Worm (Caenorhabditis elegans): Measurements from ENCODE around the gene R07D5.2.

Gene R07D5.2

ce11 chrX:15077597-15078261, 38.7 kb downstream of the R07D5.2 start, which contains the start of the genes H40L08.8, H40L08.2 and H40L08.7:
Gene H40L08.8 (minus strand): TSS chrX:15077633.
Gene H40L08.2 (minus strand): TSS chrX:15077744.
Gene H40L08.7 (minus strand): TSS chrX:15077744.
- no peak for TF ChIP-seq tab-1 (GFP tag; IDR thresholded peaks at IDR 0.05)
- TF ChIP-seq ref-1 (GFP tag; conservative IDR thresholded peaks at IDR 0.05) = no peak
- no peak for TF ChIP-seq flt-1 (GFP tag; IDR thresholded peaks at IDR 0.05)
- no peak for TF ChIP-seq cog-1 (tag; optimal IDR thresholded peaks at IDR 0.05)
- no peak for TF ChIP-seq ztf-29 (GFP tag; IDR thresholded peaks at IDR 0.05)
- TF ChIP-seq T22C8.4 (GFP tag; IDR thresholded peaks at IDR 0.05) = no peak
- TF ChIP-seq med-1 (GFP tag; optimal IDR thresholded peaks at IDR 0.05; ENCODE audit: insufficient read depth) = no peak
- TF ChIP-seq klf-2 (GFP tag; conservative IDR thresholded peaks at IDR 0.05) = no peak
- TF ChIP-seq ztf-23 (GFP tag; IDR thresholded peaks at IDR 0.05) = no peak

ce11 chrX:15076909-15077308, 39.5 kb downstream of the R07D5.2 start:
- TF ChIP-seq ztf-29 (GFP tag; IDR thresholded peaks at IDR 0.05) = no peak
- TF ChIP-seq tab-1 (GFP tag; IDR thresholded peaks at IDR 0.05) = no peak
- no peak for TF ChIP-seq T22C8.4 (GFP tag; IDR thresholded peaks at IDR 0.05)
- TF ChIP-seq ref-1 (GFP tag; conservative IDR thresholded peaks at IDR 0.05) = no peak
- TF ChIP-seq med-1 (GFP tag; optimal IDR thresholded peaks at IDR 0.05; ENCODE audit: insufficient read depth) = no peak
- no peak for TF ChIP-seq ztf-23 (GFP tag; IDR thresholded peaks at IDR 0.05)
- TF ChIP-seq flt-1 (GFP tag; IDR thresholded peaks at IDR 0.05) = no peak
- no peak for TF ChIP-seq klf-2 (GFP tag; conservative IDR thresholded peaks at IDR 0.05)
- TF ChIP-seq cog-1 (tag; optimal IDR thresholded peaks at IDR 0.05) = no peak

- TF ChIP-seq ztf-29 (GFP tag; IDR thresholded peaks at IDR 0.05) (no peak), ztf-23 (GFP tag; IDR thresholded peaks at IDR 0.05) (no peak), T22C8.4 (GFP tag; IDR thresholded peaks at IDR 0.05) (no peak), med-1 (GFP tag; optimal IDR thresholded peaks at IDR 0.05; ENCODE audit: insufficient read depth) (no peak), cog-1 (tag; optimal IDR thresholded peaks at IDR 0.05) (no peak), flt-1 (GFP tag; IDR thresholded peaks at IDR 0.05) (no peak), klf-2 (GFP tag; conservative IDR thresholded peaks at IDR 0.05) (no peak)
Observed at ce11 chrX:15076042-15076565, 40.3 kb downstream of the R07D5.2 start, which contains the start of the genes H40L08.3 and H40L08.9. Gene H40L08.3 (minus strand): TSS chrX:15076092. Gene H40L08.9 (minus strand): TSS chrX:15076480.

ce11 chrX:15075170-15075569, 41.2 kb downstream of the R07D5.2 start:
- TF ChIP-seq ref-1 (GFP tag; conservative IDR thresholded peaks at IDR 0.05) = no peak
- no peak for TF ChIP-seq cog-1 (tag; optimal IDR thresholded peaks at IDR 0.05)
- no peak for TF ChIP-seq klf-2 (GFP tag; conservative IDR thresholded peaks at IDR 0.05)
- TF ChIP-seq T22C8.4 (GFP tag; IDR thresholded peaks at IDR 0.05) = no peak
- no peak for TF ChIP-seq ztf-29 (GFP tag; IDR thresholded peaks at IDR 0.05)
- no peak for TF ChIP-seq tab-1 (GFP tag; IDR thresholded peaks at IDR 0.05)

DNA sequence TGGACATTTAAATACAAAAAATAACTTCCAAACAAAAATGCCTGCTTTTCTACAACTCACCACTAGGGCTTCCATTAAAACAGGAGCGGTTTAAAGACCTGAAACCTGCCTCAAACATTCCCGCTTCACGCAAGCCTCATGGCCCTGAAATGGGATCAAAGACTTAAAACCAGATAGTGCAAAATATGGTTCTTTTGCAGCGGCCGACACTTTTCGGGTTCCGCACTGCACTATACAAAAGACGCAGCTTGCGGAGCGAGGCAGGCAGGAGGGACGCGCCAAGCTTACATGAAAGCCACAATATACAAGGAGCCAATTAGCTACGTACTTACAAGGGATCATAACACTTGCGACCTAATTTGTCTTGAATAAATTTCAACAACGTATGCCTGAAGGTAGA, 42.9 kb downstream of the R07D5.2 start:
- TF ChIP-seq cog-1 (tag; optimal IDR thresholded peaks at IDR 0.05) (no peak), klf-2 (GFP tag; conservative IDR thresholded peaks at IDR 0.05) (no peak), ztf-23 (GFP tag; IDR thresholded peaks at IDR 0.05) (no peak), ref-1 (GFP tag; conservative IDR thresholded peaks at IDR 0.05) (no peak), ztf-29 (GFP tag; IDR thresholded peaks at IDR 0.05) (no peak), tab-1 (GFP tag; IDR thresholded peaks at IDR 0.05) (no peak), med-1 (GFP tag; optimal IDR thresholded peaks at IDR 0.05; ENCODE audit: insufficient read depth) (no peak)

DNA sequence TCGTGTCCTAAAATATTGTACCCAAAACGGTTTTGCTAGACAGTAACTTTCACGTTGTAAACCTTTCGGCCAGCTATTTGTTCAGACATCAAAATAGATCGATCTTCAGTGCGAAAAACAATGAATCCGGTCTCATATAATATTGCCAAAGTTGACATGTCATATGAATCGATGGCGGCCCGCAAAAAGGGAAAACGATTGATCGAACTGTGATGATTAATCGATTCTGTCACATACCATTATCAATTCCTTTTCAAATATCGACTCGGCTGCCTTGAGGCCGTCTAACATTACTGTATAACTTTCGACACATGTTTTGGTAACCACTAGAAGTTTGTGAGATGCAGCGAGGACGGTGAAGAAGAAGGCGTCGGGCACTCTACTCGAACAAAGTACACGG, 43.5 kb downstream of the R07D5.2 start:
- TF ChIP-seq tab-1 (GFP tag; IDR thresholded peaks at IDR 0.05) = no peak
- no peak for TF ChIP-seq klf-2 (GFP tag; conservative IDR thresholded peaks at IDR 0.05)
- TF ChIP-seq T22C8.4 (GFP tag; IDR thresholded peaks at IDR 0.05) = no peak
- no peak for TF ChIP-seq cog-1 (tag; optimal IDR thresholded peaks at IDR 0.05)
- TF ChIP-seq flt-1 (GFP tag; IDR thresholded peaks at IDR 0.05) = no peak
- TF ChIP-seq ref-1 (GFP tag; conservative IDR thresholded peaks at IDR 0.05) = no peak
- no peak for TF ChIP-seq ztf-23 (GFP tag; IDR thresholded peaks at IDR 0.05)
- no peak for TF ChIP-seq med-1 (GFP tag; optimal IDR thresholded peaks at IDR 0.05; ENCODE audit: insufficient read depth)
- no peak for TF ChIP-seq ztf-29 (GFP tag; IDR thresholded peaks at IDR 0.05)

DNA sequence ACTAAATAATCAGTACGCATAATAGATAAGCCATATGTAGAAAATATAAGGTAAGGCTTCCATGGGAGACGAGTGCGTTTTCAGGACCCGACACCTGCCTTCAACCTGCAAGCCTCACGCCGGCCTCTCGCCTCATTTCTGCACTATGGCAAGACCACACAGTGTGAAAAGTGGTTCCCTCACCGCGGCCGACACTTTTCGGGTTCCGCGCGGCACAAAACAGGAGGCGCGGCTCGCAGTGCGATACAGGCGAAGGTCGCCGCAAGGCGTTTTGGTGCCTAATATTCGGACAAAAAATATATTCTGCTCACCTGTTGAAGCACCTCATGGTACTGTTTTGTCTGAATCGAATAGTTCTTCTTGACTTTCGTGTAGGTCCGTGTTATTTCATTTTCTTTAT, 46.3 kb downstream of the R07D5.2 start:
- TF ChIP-seq flt-1 (GFP tag; IDR thresholded peaks at IDR 0.05) = no peak
- TF ChIP-seq med-1 (GFP tag; optimal IDR thresholded peaks at IDR 0.05; ENCODE audit: insufficient read depth) = no peak
- no peak for TF ChIP-seq cog-1 (tag; optimal IDR thresholded peaks at IDR 0.05)
- no peak for TF ChIP-seq ztf-29 (GFP tag; IDR thresholded peaks at IDR 0.05)
- TF ChIP-seq ztf-23 (GFP tag; IDR thresholded peaks at IDR 0.05) = no peak

ce11 chrX:15069242-15069641, 47.2 kb downstream of the R07D5.2 start, which contains the start of gene mam-6:
Gene mam-6 (minus strand): TSS chrX:15069342.
- TF ChIP-seq med-1 (GFP tag; optimal IDR thresholded peaks at IDR 0.05; ENCODE audit: insufficient read depth) = no peak
- TF ChIP-seq ztf-29 (GFP tag; IDR thresholded peaks at IDR 0.05) = no peak
- TF ChIP-seq T22C8.4 (GFP tag; IDR thresholded peaks at IDR 0.05) = no peak

ce11 chrX:15060303-15060702, 56.1 kb downstream of the R07D5.2 start, which contains the start of gene fbxa-96:
Gene fbxa-96 (minus strand): TSS chrX:15060403.
- TF ChIP-seq ztf-29 (GFP tag; IDR thresholded peaks at IDR 0.05) (no peak), T22C8.4 (GFP tag; IDR thresholded peaks at IDR 0.05) (no peak), med-1 (GFP tag; optimal IDR thresholded peaks at IDR 0.05; ENCODE audit: insufficient read depth) (no peak), cog-1 (tag; optimal IDR thresholded peaks at IDR 0.05) (no peak), ztf-23 (GFP tag; IDR thresholded peaks at IDR 0.05) (no peak), klf-2 (GFP tag; conservative IDR thresholded peaks at IDR 0.05) (no peak), ref-1 (GFP tag; conservative IDR thresholded peaks at IDR 0.05) (no peak), flt-1 (GFP tag; IDR thresholded peaks at IDR 0.05) (no peak), tab-1 (GFP tag; IDR thresholded peaks at IDR 0.05) (no peak)
